Fruit fly (Drosophila melanogaster) whole organism, prepupa: Measurements from ENCODE around the gene CG3071.

Source experiments
- Blimp-1 ChIP-seq: fragments of 200-800 bp; sonication (Bioruptor generic); optimal IDR thresholded peaks from 3 replicates; lab custom pipeline; 2017; ENCODE audit warnings: missing biosample characterization, missing genetic modification characterization, mild to moderate bottlenecking, moderate library complexity, missing genetic modification reagents
- CG10669 ChIP-seq: fragments of 200-800 bp; sonication (Bioruptor generic); optimal IDR thresholded peaks from 3 replicates; lab custom pipeline; 2018; ENCODE audit warnings: missing biosample characterization, mild to moderate bottlenecking, missing genetic modification characterization, moderate library complexity
- CG11762 ChIP-seq: fragments of 200-800 bp; sonication (Bioruptor generic); optimal IDR thresholded peaks from 3 replicates; lab custom pipeline; 2016; ENCODE audit warnings: missing biosample characterization, missing genetic modification characterization; ENCODE audit not compliant: insufficient read depth
- CG6808 ChIP-seq: fragments of 200-800 bp; sonication (Bioruptor generic); optimal IDR thresholded peaks from 3 replicates; lab custom pipeline; 2017; ENCODE audit warnings: missing biosample characterization, missing genetic modification characterization, mild to moderate bottlenecking, moderate library complexity, missing genetic modification reagents
- CG8319 ChIP-seq: fragments of 200-800 bp; sonication (Bioruptor generic); optimal IDR thresholded peaks from 3 replicates; lab custom pipeline; 2016; ENCODE audit warnings: missing biosample characterization, missing genetic modification characterization
- esn ChIP-seq: fragments of 200-800 bp; sonication (Bioruptor generic); optimal IDR thresholded peaks from 2 replicates; lab custom pipeline; 2016; ENCODE audit warnings: missing biosample characterization, mild to moderate bottlenecking, missing genetic modification characterization, moderate library complexity

- TF ChIP-seq CG6808 (GFP tag; lab: Kevin White, UChicago), result no peak
- no peak for TF ChIP-seq Blimp-1 (GFP tag; lab: Kevin White, UChicago)
- no peak for TF ChIP-seq CG11762
- no peak for TF ChIP-seq CG8319 (GFP tag; lab: Kevin White, UChicago)
- TF ChIP-seq esn (GFP tag; lab: Kevin White, UChicago), result no peak
- TF ChIP-seq CG10669, result no peak
These were observed 29.8 kb downstream of the CG3071 start for dm6 chrX:2292410-2292809.
